Worm (Caenorhabditis elegans): ENCODE results near the gene clec-59.

clec-59 gene

DNA sequence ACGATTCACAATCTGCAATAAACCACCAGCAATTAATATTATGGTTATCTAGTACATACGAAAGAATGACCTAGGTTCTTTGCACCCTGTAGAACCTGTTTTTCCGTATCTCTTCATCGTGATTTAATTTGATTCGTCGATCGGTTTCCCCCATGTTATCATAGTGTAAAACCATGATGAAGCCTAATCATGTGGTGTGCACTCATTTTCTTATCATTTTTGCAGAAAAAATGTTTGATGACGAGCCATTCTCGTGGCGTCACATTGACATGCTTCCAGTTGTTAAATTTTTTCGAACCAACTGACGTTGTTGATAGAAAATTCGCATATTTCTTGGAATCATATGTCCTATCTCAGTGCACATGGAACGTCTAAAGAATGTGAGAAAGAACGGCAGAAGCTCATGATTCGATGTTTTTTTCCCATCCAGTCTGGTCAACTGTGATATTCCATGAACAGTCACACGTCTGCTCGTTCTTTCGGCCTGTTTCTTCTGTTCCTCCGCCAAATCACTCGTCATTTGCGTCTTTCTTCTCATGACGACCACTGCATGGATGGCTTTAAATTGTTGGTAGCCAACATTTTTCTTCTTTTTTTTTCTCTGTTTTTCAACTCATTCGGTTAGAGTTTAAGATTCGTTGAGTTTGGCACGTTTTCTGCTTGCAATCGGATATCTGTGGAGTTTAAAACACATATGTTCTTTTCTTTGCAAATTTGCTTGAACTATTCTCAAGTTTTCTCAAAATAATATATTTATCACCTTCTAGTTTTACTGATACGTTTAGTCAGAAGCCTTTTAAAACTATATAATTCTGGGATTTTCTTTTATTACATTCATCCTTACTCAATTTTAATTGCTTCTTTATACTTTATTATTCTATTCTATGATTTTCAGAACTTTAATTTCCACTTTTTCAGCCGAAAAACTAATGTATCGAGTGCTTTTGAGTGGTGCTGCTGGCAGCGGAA lies 31.6 kb downstream of the clec-59 start, which contains the start of gene ZK673.2 (continued):
- no peak for TF ChIP-seq nhr-28 (tag; optimal IDR thresholded peaks at IDR 0.05)
- peak in 1 of 2 experiments; percentile 53 for TF ChIP-seq lsy-2 (tag; optimal IDR thresholded peaks at IDR 0.05)
- TF ChIP-seq dsc-1 (tag; optimal IDR thresholded peaks at IDR 0.05) = no peak
- TF ChIP-seq vab-15 (tag; optimal IDR thresholded peaks at IDR 0.05) = peak; percentile 1
- TF ChIP-seq tlp-1 (tag; optimal IDR thresholded peaks at IDR 0.05) = no peak
- TF ChIP-seq unc-98 (GFP tag; IDR thresholded peaks at IDR 0.05) = no peak
- TF ChIP-seq ceh-82 (tag; optimal IDR thresholded peaks at IDR 0.05) = no peak
- TF ChIP-seq ztf-4 (tag; optimal IDR thresholded peaks at IDR 0.05) = no peak
- no peak for TF ChIP-seq sup-37 (GFP tag; optimal IDR thresholded peaks at IDR 0.05)
- no peak for TF ChIP-seq nhr-76 (tag; optimal IDR thresholded peaks at IDR 0.05)
- no peak for TF ChIP-seq ets-5 (GFP tag; IDR thresholded peaks at IDR 0.05)
- peak; percentile 32 for TF ChIP-seq nhr-11 (tag; optimal IDR thresholded peaks at IDR 0.05)
- TF ChIP-seq fkh-10 (GFP tag; optimal IDR thresholded peaks at IDR 0.05) = no peak
- no peak for TF ChIP-seq ama-1 (optimal IDR thresholded peaks at IDR 0.05)
- no peak for TF ChIP-seq pqm-1 (tag; optimal IDR thresholded peaks at IDR 0.05)
- no peak for TF ChIP-seq ces-1 (GFP tag; optimal IDR thresholded peaks at IDR 0.05)
- TF ChIP-seq nhr-71 (tag; optimal IDR thresholded peaks at IDR 0.05) = peak; percentile 75
- no peak for TF ChIP-seq nhr-47 (tag; optimal IDR thresholded peaks at IDR 0.05)
- TF ChIP-seq sox-4 (tag; optimal IDR thresholded peaks at IDR 0.05) = no peak
- peak in 4 of 6 experiments; percentile 22 to 92 (median 51) for TF ChIP-seq elt-3 (tag; optimal IDR thresholded peaks at IDR 0.05)
- TF ChIP-seq lin-35 (GFP tag; optimal IDR thresholded peaks at IDR 0.05) = peak in 1 of 2 experiments; percentile 51
- TF ChIP-seq efl-1 (optimal IDR thresholded peaks at IDR 0.05) = no peak
- peak; percentile 7 to 93 for TF ChIP-seq efl-1 (GFP tag; optimal IDR thresholded peaks at IDR 0.05 in 1 of 2)
- TF ChIP-seq mef-2 (tag; optimal IDR thresholded peaks at IDR 0.05) = no peak
- no peak for TF ChIP-seq F16B12.6 (tag; optimal IDR thresholded peaks at IDR 0.05)
- no peak; the same call in 1 of the 2 replicates for TF ChIP-seq ceh-88 (GFP tag; IDR thresholded peaks at IDR 0.05)
- no peak for TF ChIP-seq hlh-17 (GFP tag; optimal IDR thresholded peaks at IDR 0.05; ENCODE audit: borderline replicate concordance)
- no peak for TF ChIP-seq mab-9 (GFP tag; IDR thresholded peaks at IDR 0.05)
- TF ChIP-seq isw-1 (GFP tag; IDR thresholded peaks at IDR 0.05) = no peak
- no peak for TF ChIP-seq hlh-4 (tag; optimal IDR thresholded peaks at IDR 0.05)
- no peak for TF ChIP-seq unc-62 (GFP tag; optimal IDR thresholded peaks at IDR 0.05)
- TF ChIP-seq aly-2 (tag; optimal IDR thresholded peaks at IDR 0.05) = no peak
- no peak for TF ChIP-seq egl-27 (tag; optimal IDR thresholded peaks at IDR 0.05)
- no peak for TF ChIP-seq jun-1 (tag; optimal IDR thresholded peaks at IDR 0.05)

DNA sequence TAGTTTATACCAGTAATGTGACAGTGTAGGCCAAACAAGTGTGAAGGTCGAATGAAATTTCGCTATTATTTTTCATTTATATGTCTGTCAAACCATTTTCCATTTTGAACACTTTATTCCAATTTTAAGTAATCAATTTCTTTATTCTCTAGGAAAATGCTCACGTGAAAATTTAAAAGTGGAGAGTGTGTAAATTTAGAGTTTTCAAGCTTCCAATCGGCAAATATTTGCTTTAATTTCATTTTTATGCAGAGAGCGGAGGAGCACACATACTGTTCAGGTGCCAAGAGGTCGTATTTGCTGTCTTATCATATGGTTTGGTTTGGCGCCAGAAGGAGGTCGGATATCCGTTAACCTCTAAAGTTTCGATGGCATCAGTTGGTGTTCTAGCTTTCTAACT lies 32.4 kb downstream of the clec-59 start:
- TF ChIP-seq nhr-20 (tag; optimal IDR thresholded peaks at IDR 0.05) = no peak
- TF ChIP-seq dpl-1 (GFP tag; optimal IDR thresholded peaks at IDR 0.05) = peak in 1 of 3 experiments; percentile 20
- TF ChIP-seq hlh-17 (GFP tag; optimal IDR thresholded peaks at IDR 0.05; ENCODE audit: borderline replicate concordance) = no peak
- no peak for TF ChIP-seq lin-35 (GFP tag; optimal IDR thresholded peaks at IDR 0.05)
- TF ChIP-seq nhr-237 (tag; optimal IDR thresholded peaks at IDR 0.05) = no peak
- peak; percentile 52 for TF ChIP-seq rnt-1 (tag; optimal IDR thresholded peaks at IDR 0.05)

DNA sequence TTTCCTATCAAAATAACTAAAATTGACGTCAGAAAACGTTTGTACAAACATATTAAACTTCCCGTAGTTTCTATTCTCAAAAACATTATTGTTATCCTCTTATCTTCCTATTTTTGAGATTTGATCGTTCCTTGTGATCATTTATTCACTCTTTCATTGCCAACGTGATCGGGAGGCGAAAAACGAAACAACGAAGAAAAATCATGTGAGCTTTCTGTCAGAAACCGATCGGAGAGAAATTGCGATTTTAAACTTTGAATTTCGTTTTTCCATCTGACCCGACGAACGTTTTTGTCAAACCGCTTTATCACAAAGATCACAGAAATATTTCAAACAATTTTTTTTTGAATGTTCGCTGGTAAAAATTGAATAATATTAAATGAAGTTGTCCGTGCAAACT lies 32.9 kb downstream of the clec-59 start:
- TF ChIP-seq mep-1 (tag; optimal IDR thresholded peaks at IDR 0.05) (peak; percentile 57), elt-2 (tag; optimal IDR thresholded peaks at IDR 0.05) (peak; percentile 65), mdl-1 (tag; optimal IDR thresholded peaks at IDR 0.05) (peak in 1 of 2 experiments; percentile 80), fkh-8 (tag; optimal IDR thresholded peaks at IDR 0.05) (no peak), nhr-71 (tag; optimal IDR thresholded peaks at IDR 0.05) (peak; percentile 85), F16B12.6 (tag; optimal IDR thresholded peaks at IDR 0.05) (no peak), alr-1 (tag; optimal IDR thresholded peaks at IDR 0.05; ENCODE audit: borderline replicate concordance) (no peak), nhr-90 (tag; optimal IDR thresholded peaks at IDR 0.05; ENCODE audit: poor library complexity) (peak; percentile 59), Y116A8C.19 (tag; optimal IDR thresholded peaks at IDR 0.05; ENCODE audit: borderline replicate concordance) (no peak), lir-3 (tag; optimal IDR thresholded peaks at IDR 0.05; ENCODE audit: poor library complexity) (peak; percentile 53), ceh-82 (tag; optimal IDR thresholded peaks at IDR 0.05) (no peak), irx-1 (tag; optimal IDR thresholded peaks at IDR 0.05) (no peak), xbp-1 (tag; optimal IDR thresholded peaks at IDR 0.05) (no peak), ama-1 (optimal IDR thresholded peaks at IDR 0.05) (no peak), unc-30 (tag; optimal IDR thresholded peaks at IDR 0.05) (no peak), tbx-2 (tag; optimal IDR thresholded peaks at IDR 0.05) (peak; percentile 56)
